Worm (Caenorhabditis elegans): ENCODE data around the gene Y22D7AL.6.

ce11 chrIII:1600670-1601194 is 4.0 kb upstream of the Y22D7AL.6 start, which contains the start of gene sms-3:
- TF ChIP-seq hnd-1 (tag; optimal IDR thresholded peaks at IDR 0.05) (no peak), ama-1 (optimal IDR thresholded peaks at IDR 0.05) (no peak), hmg-4 (GFP tag; optimal IDR thresholded peaks at IDR 0.05) (no peak), ets-7 (tag; optimal IDR thresholded peaks at IDR 0.05) (no peak), hmbx-1 (tag; optimal IDR thresholded peaks at IDR 0.05) (no peak), sea-1 (GFP tag; conservative IDR thresholded peaks at IDR 0.05) (no peak), tbx-37 (GFP tag; conservative IDR thresholded peaks at IDR 0.05) (no peak), pes-1 (GFP tag; IDR thresholded peaks at IDR 0.05) (peak; percentile 69)

Data from whole organism, early embryonic.